Worm (Caenorhabditis elegans): ENCODE results near the gene dbn-1.

dbn-1 gene

DNA sequence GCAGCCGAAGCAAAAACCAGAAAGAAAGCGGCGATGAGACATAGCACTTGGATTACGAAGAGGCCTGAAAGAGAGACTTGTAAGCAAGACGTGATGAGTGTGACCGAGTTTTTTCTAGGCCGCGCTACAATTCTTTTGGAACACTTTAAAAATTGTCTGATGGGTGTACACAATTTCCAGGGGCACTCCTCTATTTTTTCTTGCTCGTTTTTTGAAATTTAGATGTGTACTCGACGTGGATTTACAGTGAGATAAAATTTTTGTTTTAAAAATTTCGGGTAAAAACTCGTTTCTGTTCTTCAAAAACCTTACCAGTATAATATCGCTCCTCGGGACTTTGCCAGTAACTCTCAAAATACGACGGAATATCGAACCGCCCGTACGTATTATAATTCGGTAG lies 32.1 kb downstream of the dbn-1 start:
- TF ChIP-seq rec-8 (tag; optimal IDR thresholded peaks at IDR 0.05): no peak
- TF ChIP-seq akir-1 (GFP tag; optimal IDR thresholded peaks at IDR 0.05): no peak
- TF ChIP-seq Y67H2A.10 (GFP tag; conservative IDR thresholded peaks at IDR 0.05): no peak
- TF ChIP-seq cebp-2 (GFP tag; IDR thresholded peaks at IDR 0.05): no peak
- TF ChIP-seq B0035.1 (tag; optimal IDR thresholded peaks at IDR 0.05): no peak
- TF ChIP-seq bed-2 (GFP tag; IDR thresholded peaks at IDR 0.05): no peak
- no peak for TF ChIP-seq ztf-26 (tag; optimal IDR thresholded peaks at IDR 0.05)
- TF ChIP-seq attf-6 (GFP tag; IDR thresholded peaks at IDR 0.05): no peak
- TF ChIP-seq F22D6.2 (tag; optimal IDR thresholded peaks at IDR 0.05): no peak
- TF ChIP-seq ama-1 (optimal IDR thresholded peaks at IDR 0.05): no peak
- no peak for TF ChIP-seq ama-1 (GFP tag; optimal IDR thresholded peaks at IDR 0.05)
- TF ChIP-seq nfyb-1 (GFP tag; IDR thresholded peaks at IDR 0.05): no peak
- no peak for TF ChIP-seq mel-28 (tag; optimal IDR thresholded peaks at IDR 0.05; ENCODE audit: borderline replicate concordance)
- no peak for TF ChIP-seq ztf-6 (GFP tag; IDR thresholded peaks at IDR 0.05)
- TF ChIP-seq ztf-18 (tag; optimal IDR thresholded peaks at IDR 0.05): no peak

DNA sequence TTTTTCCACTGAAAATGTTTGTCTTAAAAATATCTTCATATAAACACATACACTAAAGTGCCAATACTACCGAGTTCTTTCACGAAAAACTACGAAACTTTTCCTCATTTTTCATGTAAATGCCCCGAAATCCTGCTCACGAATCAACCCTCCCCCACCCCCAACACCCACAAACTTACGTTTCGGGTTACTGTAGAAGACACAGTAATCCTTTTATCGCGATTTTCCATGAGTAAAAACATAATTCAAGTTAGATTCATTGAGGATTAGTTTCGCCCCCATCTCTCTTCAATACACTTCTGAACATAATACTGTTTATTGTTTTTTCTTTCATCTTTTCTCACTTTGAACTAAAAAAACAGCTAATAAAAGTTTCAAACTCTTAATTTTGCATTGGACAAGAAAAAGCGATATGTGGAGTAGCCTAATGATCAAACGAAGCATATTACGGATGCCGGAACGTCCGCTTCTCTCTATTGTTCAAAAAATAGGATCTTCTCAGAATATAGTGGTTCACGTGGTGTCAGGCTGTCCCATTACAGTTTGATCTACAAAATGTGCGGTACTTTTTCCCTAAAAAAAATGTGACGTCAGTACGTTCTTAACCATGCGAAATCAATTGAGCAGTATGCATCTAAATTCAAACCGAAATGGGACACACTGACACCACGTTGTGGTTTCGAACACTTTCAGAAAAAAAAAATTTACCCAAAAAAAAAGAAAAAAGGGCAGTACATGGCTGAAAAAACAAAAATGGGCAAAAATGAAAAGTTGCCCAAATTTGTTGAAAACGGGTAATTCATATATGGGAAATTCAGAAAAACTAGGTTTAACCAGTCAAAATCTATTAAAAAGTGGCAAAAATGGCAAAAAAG lies 37.6 kb downstream of the dbn-1 start:
- TF ChIP-seq K12H6.12 (tag; optimal IDR thresholded peaks at IDR 0.05): peak; percentile 42
- peak; percentile 37 for TF ChIP-seq zim-3 (tag; optimal IDR thresholded peaks at IDR 0.05)
- peak; percentile 60; the same call in 1 of the 2 replicates for TF ChIP-seq nfyb-1 (GFP tag; IDR thresholded peaks at IDR 0.05)
- no peak for TF ChIP-seq ztf-18 (tag; optimal IDR thresholded peaks at IDR 0.05)
- peak; percentile 8 for TF ChIP-seq ama-1 (optimal IDR thresholded peaks at IDR 0.05)
- TF ChIP-seq ama-1 (GFP tag; optimal IDR thresholded peaks at IDR 0.05): no peak
- TF ChIP-seq him-1 (tag; optimal IDR thresholded peaks at IDR 0.05): peak; percentile 88
- 0 out of 2 replicates have a peak, but pooled peaks have one; percentile 5 for TF ChIP-seq dox-1 (GFP tag; IDR thresholded peaks at IDR 0.05)
- no peak for TF ChIP-seq lsy-27 (tag; optimal IDR thresholded peaks at IDR 0.05; ENCODE audit: borderline replicate concordance, insufficient read depth)
- TF ChIP-seq ceh-100 (GFP tag; IDR thresholded peaks at IDR 0.05): 0 out of 2 replicates have a peak, but pooled peaks have one; percentile 16

DNA sequence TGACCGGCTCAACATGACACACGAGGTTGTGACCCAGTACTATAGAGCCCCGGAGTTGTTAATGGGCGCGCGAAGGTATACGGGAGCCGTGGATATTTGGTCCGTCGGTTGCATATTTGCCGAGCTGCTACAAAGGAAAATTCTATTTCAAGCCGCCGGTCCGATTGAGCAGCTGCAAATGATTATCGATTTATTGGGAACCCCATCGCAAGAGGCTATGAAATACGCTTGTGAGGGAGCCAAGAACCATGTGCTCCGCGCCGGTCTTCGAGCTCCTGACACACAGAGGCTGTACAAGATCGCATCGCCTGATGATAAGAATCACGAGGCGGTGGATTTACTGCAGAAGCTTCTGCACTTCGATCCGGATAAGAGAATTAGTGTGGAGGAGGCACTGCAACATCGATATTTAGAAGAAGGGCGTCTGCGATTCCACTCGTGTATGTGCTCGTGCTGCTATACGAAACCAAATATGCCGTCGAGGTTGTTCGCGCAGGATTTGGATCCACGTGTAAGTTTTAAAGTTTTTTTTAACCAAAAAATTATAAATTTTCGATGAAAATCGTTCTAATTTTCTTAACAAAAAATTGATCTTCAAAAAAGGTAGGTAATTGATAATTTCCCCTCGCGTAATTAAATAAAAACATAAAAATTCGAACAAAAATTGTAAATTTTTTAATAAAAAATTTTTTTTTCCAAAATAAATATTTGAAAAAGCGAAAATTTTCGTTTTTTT lies 39.3 kb downstream of the dbn-1 start:
- TF ChIP-seq ekl-4 (GFP tag; IDR thresholded peaks at IDR 0.05) (0 out of 2 replicates have a peak, but pooled peaks have one; percentile 28), mel-28 (tag; optimal IDR thresholded peaks at IDR 0.05; ENCODE audit: borderline replicate concordance) (peak; percentile 55), ceh-58 (GFP tag; IDR thresholded peaks at IDR 0.05) (no peak), hmg-1.2 (GFP tag; IDR thresholded peaks at IDR 0.05) (0 out of 2 replicates have a peak, but pooled peaks have one; percentile 11), zfh-2 (GFP tag; conservative IDR thresholded peaks at IDR 0.05) (peak; percentile 47; the same call in 1 of the 2 replicates), dox-1 (GFP tag; IDR thresholded peaks at IDR 0.05) (peak; percentile 55), somi-1 (GFP tag; optimal IDR thresholded peaks at IDR 0.05) (no peak), cebp-1 (GFP tag; IDR thresholded peaks at IDR 0.05) (no peak), cebp-1 (tag; optimal IDR thresholded peaks at IDR 0.05) (peak; percentile 28)

DNA sequence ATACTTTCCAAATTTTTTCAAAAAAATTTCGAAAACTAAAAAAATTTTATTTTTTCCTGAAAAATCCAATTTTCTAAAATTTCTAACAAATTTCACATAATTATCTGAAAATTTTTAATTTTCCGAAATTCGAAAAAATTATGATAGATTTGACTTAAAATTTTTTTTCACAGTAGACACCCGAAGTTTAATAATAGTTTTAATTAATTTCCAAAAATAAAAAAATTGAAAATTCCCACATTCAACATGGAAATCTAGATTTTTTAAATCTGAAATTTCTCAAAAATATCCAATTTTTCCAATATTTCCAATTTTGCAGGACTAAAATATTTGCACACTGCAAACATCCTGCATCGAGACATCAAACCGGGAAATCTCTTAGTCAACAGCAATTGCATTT lies 39.9 kb downstream of the dbn-1 start:
- TF ChIP-seq F57C9.4 (tag; optimal IDR thresholded peaks at IDR 0.05) (no peak), Y56A3A.18 (GFP tag; IDR thresholded peaks at IDR 0.05) (0 out of 2 replicates have a peak, but pooled peaks have one; percentile 23), sdz-38 (tag; optimal IDR thresholded peaks at IDR 0.05) (no peak), snpc-4 (GFP tag; optimal IDR thresholded peaks at IDR 0.05) (no peak), snpc-4 (tag; optimal IDR thresholded peaks at IDR 0.05) (no peak)

All from whole organism, young adult.